Worm (Caenorhabditis elegans): ENCODE measurements around the gene ncs-7.
A peak's percentile ranks its signal among the peaks of the same experiment; 100 is the strongest.

The ncs-7 gene

DNA sequence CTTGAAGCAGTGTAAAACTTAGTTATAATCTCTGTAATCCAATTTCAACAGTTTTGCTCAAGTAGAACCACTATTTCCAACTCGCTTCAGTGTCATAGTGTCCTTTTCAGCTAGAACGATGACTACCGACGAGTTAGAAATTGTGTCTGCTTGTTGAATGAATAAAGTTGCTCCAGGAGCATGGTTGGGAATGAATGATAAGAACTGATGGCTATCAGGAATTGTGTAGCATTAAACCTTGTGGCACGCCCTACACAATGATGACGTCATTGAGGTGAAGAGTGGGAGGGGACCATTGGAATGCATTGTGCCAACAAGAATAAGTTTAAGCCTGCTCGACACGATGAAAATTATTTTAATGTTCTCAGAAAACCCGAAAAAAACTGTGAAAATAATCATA is 15.6 kb upstream of the ncs-7 start:
- no peak for TF ChIP-seq aptf-3 (GFP tag; IDR thresholded peaks at IDR 0.05)
- no peak for TF ChIP-seq lir-1 (GFP tag; conservative IDR thresholded peaks at IDR 0.05)
- TF ChIP-seq hrde-1 (tag; optimal IDR thresholded peaks at IDR 0.05; ENCODE audit: borderline replicate concordance), result no peak
- peak; percentile 55 for TF ChIP-seq nhr-80 (tag; optimal IDR thresholded peaks at IDR 0.05)
- TF ChIP-seq Y53G8AR.9 (GFP tag; conservative IDR thresholded peaks at IDR 0.05), result no peak
- TF ChIP-seq atf-7 (tag; optimal IDR thresholded peaks at IDR 0.05), result peak; percentile 18

ce11 chrX:17600139-17600538 is 14.2 kb upstream of the ncs-7 start, which contains the start of gene lec-9:
lec-9 (plus strand) TSS chrX:17600487.
- TF ChIP-seq F49E8.2 (tag; optimal IDR thresholded peaks at IDR 0.05; ENCODE audit: insufficient read depth) (no peak), ets-4 (GFP tag; optimal IDR thresholded peaks at IDR 0.05) (peak; percentile 17), madf-8 (GFP tag; conservative IDR thresholded peaks at IDR 0.05) (no peak), mcd-1 (GFP tag; IDR thresholded peaks at IDR 0.05) (no peak), ztf-22 (GFP tag; optimal IDR thresholded peaks at IDR 0.05) (peak; percentile 20), nhr-80 (tag; optimal IDR thresholded peaks at IDR 0.05) (peak; percentile 85), F10E7.11 (tag; optimal IDR thresholded peaks at IDR 0.05) (no peak), atf-7 (tag; optimal IDR thresholded peaks at IDR 0.05) (peak; percentile 50), egl-18 (GFP tag; IDR thresholded peaks at IDR 0.05) (no peak), Y95B8A.8 (GFP tag; IDR thresholded peaks at IDR 0.05) (no peak), zim-3 (tag; optimal IDR thresholded peaks at IDR 0.05) (no peak), pha-4 (tag; optimal IDR thresholded peaks at IDR 0.05) (peak; percentile 74), gei-17 (GFP tag; optimal IDR thresholded peaks at IDR 0.05) (no peak), K12H6.12 (tag; optimal IDR thresholded peaks at IDR 0.05) (no peak), snpc-3.4 (tag; optimal IDR thresholded peaks at IDR 0.05) (no peak), T26A5.8 (tag; optimal IDR thresholded peaks at IDR 0.05) (no peak), nhr-27 (tag; optimal IDR thresholded peaks at IDR 0.05) (no peak), let-607 (tag; optimal IDR thresholded peaks at IDR 0.05) (peak; percentile 63 to 74), Y67H2A.10 (GFP tag; conservative IDR thresholded peaks at IDR 0.05) (no peak), sptf-2 (GFP tag; optimal IDR thresholded peaks at IDR 0.05) (no peak), tbp1 (GFP tag; optimal IDR thresholded peaks at IDR 0.05) (no peak), ccch-3 (GFP tag; optimal IDR thresholded peaks at IDR 0.05) (no peak), C06A6.2 (GFP tag; conservative IDR thresholded peaks at IDR 0.05) (no peak)

- TF ChIP-seq cebp-1 (GFP tag; IDR thresholded peaks at IDR 0.05) (no peak), cebp-1 (tag; optimal IDR thresholded peaks at IDR 0.05) (no peak), nhr-80 (tag; optimal IDR thresholded peaks at IDR 0.05) (peak; percentile 73), dox-1 (GFP tag; IDR thresholded peaks at IDR 0.05) (0 out of 2 replicates have a peak, but pooled peaks have one; percentile 23), F33H1.4 (GFP tag; IDR thresholded peaks at IDR 0.05) (no peak), zfh-2 (GFP tag; conservative IDR thresholded peaks at IDR 0.05) (no peak), ztf-22 (GFP tag; optimal IDR thresholded peaks at IDR 0.05) (no peak), dpff-1 (tag; optimal IDR thresholded peaks at IDR 0.05) (no peak), egl-44 (GFP tag; IDR thresholded peaks at IDR 0.05) (no peak), repo-1 (tag; optimal IDR thresholded peaks at IDR 0.05) (no peak), D2030.7 (GFP tag; IDR thresholded peaks at IDR 0.05) (no peak), lag-1 (GFP tag; IDR thresholded peaks at IDR 0.05) (no peak), egrh-3 (GFP tag; IDR thresholded peaks at IDR 0.05) (no peak), F37B4.10 (GFP tag; IDR thresholded peaks at IDR 0.05) (no peak), ztf-6 (GFP tag; IDR thresholded peaks at IDR 0.05) (no peak), B0261.1 (tag; optimal IDR thresholded peaks at IDR 0.05) (no peak)
Measured at ce11 chrX:17601345-17601744, 13.0 kb upstream of the ncs-7 start.
